Worm (Caenorhabditis elegans) whole organism, L2 larva: ENCODE results near the gene mlp-1.

Experiments used
- egl-27 ChIP-seq: sonication (generic microtip); optimal IDR thresholded peaks from 3 replicates; lab custom pipeline; 2017; ENCODE audit warnings: missing biosample characterization, missing genetic modification reagents, missing genetic modification characterization
- mdl-1 ChIP-seq, 2 experiments: fragments of 150-350 bp in 1 of 2; sonication (generic microtip) in 1 of 2; optimal IDR thresholded peaks; 2 replicates each; lab custom pipeline; 2017; ENCODE audit warnings: missing biosample characterization in 2 of 2, missing genetic modification characterization in 2 of 2
- nhr-129 ChIP-seq: fragments of 150-350 bp; optimal IDR thresholded peaks from 2 replicates; lab custom pipeline; 2014; ENCODE audit warnings: missing biosample characterization, missing genetic modification characterization

DNA sequence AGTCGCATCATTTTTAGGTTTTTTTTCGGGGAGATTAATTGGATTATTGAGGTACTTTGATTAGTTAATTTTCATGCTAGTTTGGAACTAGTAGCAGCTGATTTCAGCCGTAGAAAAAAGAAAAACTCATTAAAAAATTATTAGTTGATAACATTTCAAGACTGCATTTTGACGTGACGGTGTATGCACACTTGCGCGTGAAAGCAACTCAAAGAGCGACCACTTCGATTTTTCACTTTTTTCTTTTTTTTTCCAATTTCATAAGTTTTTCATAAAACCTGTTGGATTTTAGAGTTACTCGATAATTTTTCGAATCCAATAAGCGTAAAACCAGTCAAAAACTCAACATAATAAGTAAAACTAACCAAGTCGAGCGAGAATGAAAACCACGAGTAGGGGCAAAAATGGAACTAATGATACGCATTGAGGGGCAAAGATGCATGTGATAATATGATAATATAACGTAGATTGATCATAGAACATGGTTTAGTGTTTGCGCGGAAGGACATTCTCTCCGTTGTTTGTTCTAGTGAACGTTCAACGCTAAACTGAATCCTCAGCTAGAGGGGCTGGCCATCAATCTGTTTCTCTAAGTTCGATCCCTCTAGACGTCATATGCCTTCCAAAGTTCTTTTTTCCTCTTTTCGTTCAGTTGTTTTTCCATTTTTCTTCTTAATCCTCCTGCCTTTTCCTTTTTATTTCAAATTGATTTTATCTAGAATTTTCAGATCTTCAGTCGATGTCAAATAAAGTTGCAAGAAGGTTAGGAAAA lies 26.5 kb downstream of the mlp-1 start, which contains the start of the genes F25B5.6 and F25B5.3:
- TF ChIP-seq nhr-129 (tag; lab: Kevin White, UChicago), result peak; percentile 28
- no peak for TF ChIP-seq mdl-1 (tag; optimal IDR thresholded peaks at IDR 0.05; lab: Kevin White, UChicago)
- no peak for TF ChIP-seq egl-27
